Worm (Caenorhabditis elegans) whole organism, L4 larva: ENCODE results near the gene idpp-16.

ENCODE experiments used
- T26A8.4 ChIP-seq: fragments of 200-800 bp; sonication (Bioruptor generic); IDR thresholded peaks from 2 replicates; pipeline ENCODE4 v1.3.6; 2022; ENCODE audit warnings: missing genetic modification characterization, missing compliant biosample characterization
- ama-1 ChIP-seq: fragments of 150-350 bp; optimal IDR thresholded peaks from 2 replicates; lab custom pipeline; 2014; ENCODE audit warnings: inconsistent platforms, mixed read lengths
- jun-1 ChIP-seq: fragments of 150-350 bp; optimal IDR thresholded peaks from 2 replicates; lab custom pipeline; 2014; ENCODE audit warnings: missing biosample characterization, missing genetic modification reagents, missing genetic modification characterization
- lin-39 ChIP-seq: fragments of 150-350 bp; optimal IDR thresholded peaks from 2 replicates; lab custom pipeline; 2014; ENCODE audit warnings: missing biosample characterization, missing genetic modification reagents, missing genetic modification characterization
- mep-1 ChIP-seq: fragments of 150-350 bp; sonication (generic microtip); optimal IDR thresholded peaks from 3 replicates; lab custom pipeline; 2014; ENCODE audit warnings: missing biosample characterization, missing genetic modification characterization
- nhr-11 ChIP-seq: fragments of 150-350 bp; optimal IDR thresholded peaks from 2 replicates; lab custom pipeline; 2014; ENCODE audit warnings: missing biosample characterization, missing genetic modification characterization
- nhr-237 ChIP-seq: sonication (generic microtip); optimal IDR thresholded peaks from 2 replicates; lab custom pipeline; 2017; ENCODE audit warnings: missing biosample characterization, missing genetic modification characterization
- nhr-76 ChIP-seq: fragments of 150-350 bp; optimal IDR thresholded peaks from 2 replicates; lab custom pipeline; 2014; ENCODE audit warnings: missing biosample characterization, missing genetic modification characterization
- skn-1 ChIP-seq: fragments of 150-350 bp; optimal IDR thresholded peaks from 2 replicates; lab custom pipeline; 2014; ENCODE audit warnings: missing biosample characterization, missing genetic modification characterization
- snpc-4 ChIP-seq: fragments of 150-350 bp; optimal IDR thresholded peaks from 2 replicates; lab custom pipeline; 2014; ENCODE audit warnings: missing biosample characterization, missing genetic modification characterization
- zag-1 ChIP-seq: fragments of 150-350 bp; optimal IDR thresholded peaks from 2 replicates; lab custom pipeline; 2014; ENCODE audit warnings: missing biosample characterization, missing genetic modification characterization

DNA sequence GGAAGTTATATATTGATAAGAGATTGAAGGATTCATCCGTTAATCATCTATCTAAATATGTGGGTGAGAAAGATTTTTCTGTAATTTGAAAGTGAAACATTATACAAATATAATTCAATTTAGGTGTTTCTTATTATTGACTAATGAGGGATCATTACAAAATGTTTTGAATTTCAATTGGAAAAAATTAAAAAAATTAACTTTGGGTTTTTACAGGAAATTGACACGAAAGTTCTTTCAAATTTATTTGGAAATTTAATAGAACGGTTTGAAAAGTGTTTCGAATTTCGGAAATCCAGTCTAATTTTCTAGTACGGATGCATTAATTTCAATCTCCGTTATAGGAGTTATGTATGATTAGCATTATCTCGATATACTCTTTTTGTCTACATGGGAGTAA, 46.8 kb upstream of the idpp-16 start:
- TF ChIP-seq jun-1 (tag; lab: Kevin White, UChicago) (no peak), skn-1 (tag; lab: Kevin White, UChicago) (no peak), nhr-237 (tag; lab: Kevin White, UChicago) (no peak), T26A8.4 (GFP tag; lab: Robert Waterston, UW) (no peak), nhr-76 (tag; lab: Kevin White, UChicago) (no peak), snpc-4 (tag; lab: Kevin White, UChicago) (no peak), lin-39 (tag; lab: Kevin White, UChicago) (no peak), zag-1 (tag; lab: Kevin White, UChicago) (no peak), ama-1 (no peak), mep-1 (no peak), nhr-11 (tag; lab: Kevin White, UChicago) (no peak)
